Worm (Caenorhabditis elegans) whole organism, L4 larva: ENCODE results near the gene ceh-75.

Experiments used
- T20F7.1 ChIP-seq: fragments of 200-800 bp; sonication (Bioruptor generic); optimal IDR thresholded peaks from 2 replicates; lab custom pipeline; 2018; ENCODE audit warnings: mild to moderate bottlenecking, missing genetic modification characterization, missing compliant biosample characterization
- Y5F2A.4 ChIP-seq: fragments of 200-800 bp; sonication (Bioruptor generic); optimal IDR thresholded peaks from 2 replicates; lab custom pipeline; 2018; ENCODE audit warnings: mild to moderate bottlenecking, missing genetic modification characterization, missing compliant biosample characterization
- Y75B8A.6 ChIP-seq: fragments of 200-800 bp; sonication (Bioruptor generic); IDR thresholded peaks from 2 replicates; pipeline ENCODE4 v1.3.6; 2022; ENCODE audit warnings: missing genetic modification reagents, missing genetic modification characterization, missing compliant biosample characterization
- ZK546.5 ChIP-seq, 2 experiments: sonication (generic microtip); optimal IDR thresholded peaks; 2 replicates each; lab custom pipeline; 2017; ENCODE audit warnings: missing biosample characterization in 2 of 2, missing genetic modification characterization in 2 of 2
- aha-1 ChIP-seq: fragments of 150-350 bp; peaks from one replicate; lab custom pipeline; 2014; ENCODE audit warnings: missing biosample characterization, missing genetic modification characterization
- ama-1 ChIP-seq: fragments of 150-350 bp; optimal IDR thresholded peaks from 2 replicates; lab custom pipeline; 2014; ENCODE audit warnings: inconsistent platforms, mixed read lengths
- arid-1 ChIP-seq: fragments of 200-800 bp; sonication (Bioruptor generic); conservative IDR thresholded peaks from 2 replicates; pipeline ENCODE4 v1.3.6; 2022; ENCODE audit warnings: missing genetic modification reagents, missing genetic modification characterization, missing compliant biosample characterization
- ceh-28 ChIP-seq: fragments of 150-350 bp; optimal IDR thresholded peaks from 2 replicates; lab custom pipeline; 2014; ENCODE audit warnings: missing biosample characterization, missing genetic modification reagents, missing genetic modification characterization
- ceh-32 ChIP-seq: sonication (generic microtip); optimal IDR thresholded peaks from 2 replicates; lab custom pipeline; 2016; ENCODE audit warnings: mild to moderate bottlenecking, missing genetic modification characterization, missing compliant biosample characterization; ENCODE audit not compliant: poor library complexity
- ceh-44 ChIP-seq: fragments of 200-800 bp; sonication (Bioruptor generic); IDR thresholded peaks from 2 replicates; pipeline ENCODE4 v1.3.6; 2022; ENCODE audit warnings: missing genetic modification reagents, missing genetic modification characterization, missing compliant biosample characterization
- ceh-62 ChIP-seq: sonication (generic microtip); optimal IDR thresholded peaks from 2 replicates; lab custom pipeline; 2017; ENCODE audit warnings: missing biosample characterization, missing genetic modification characterization
- ces-1 ChIP-seq: fragments of 150-350 bp; sonication (generic microtip); optimal IDR thresholded peaks from 4 replicates; lab custom pipeline; 2014; ENCODE audit warnings: missing biosample characterization, missing genetic modification reagents, missing genetic modification characterization
- cey-2 ChIP-seq: sonication (generic microtip); optimal IDR thresholded peaks from 3 replicates; lab custom pipeline; 2017; ENCODE audit warnings: missing genetic modification characterization, mild to moderate bottlenecking, missing compliant biosample characterization, antibody characterized with exemption, borderline replicate concordance; ENCODE audit not compliant: insufficient read depth
- ctbp-1 ChIP-seq: fragments of 200-800 bp; sonication (Bioruptor generic); IDR thresholded peaks from 2 replicates; pipeline ENCODE4 v1.3.6; 2022; ENCODE audit warnings: missing genetic modification reagents, missing genetic modification characterization, missing compliant biosample characterization
- daf-12 ChIP-seq: fragments of 150-350 bp; optimal IDR thresholded peaks from 2 replicates; lab custom pipeline; 2014; ENCODE audit warnings: missing biosample characterization, missing genetic modification reagents, missing genetic modification characterization
- daf-19 ChIP-seq: fragments of 200-800 bp; sonication (Bioruptor generic); conservative IDR thresholded peaks from 2 replicates; pipeline ENCODE4 v1.3.6; 2022; ENCODE audit warnings: missing genetic modification characterization, missing compliant biosample characterization
- dmd-8 ChIP-seq: fragments of 200-800 bp; sonication (Bioruptor generic); IDR thresholded peaks from 2 replicates; pipeline ENCODE4 v1.3.6; 2022; ENCODE audit warnings: missing genetic modification characterization, missing compliant biosample characterization
- dmd-9 ChIP-seq: fragments of 200-800 bp; sonication (Bioruptor generic); IDR thresholded peaks from 2 replicates; pipeline ENCODE4 v1.3.6; 2022; ENCODE audit warnings: missing genetic modification reagents, missing genetic modification characterization, missing compliant biosample characterization
- duxl-1 ChIP-seq: sonication (generic microtip); optimal IDR thresholded peaks from 2 replicates; lab custom pipeline; 2016; ENCODE audit warnings: mild to moderate bottlenecking, missing genetic modification characterization, moderate library complexity, missing compliant biosample characterization; ENCODE audit not compliant: poor library complexity
- dve-1 ChIP-seq: sonication (generic microtip); optimal IDR thresholded peaks from 2 replicates; lab custom pipeline; 2017; ENCODE audit warnings: antibody characterized with exemption, mild to moderate bottlenecking, missing genetic modification characterization, missing compliant biosample characterization; ENCODE audit not compliant: insufficient read depth
- egl-43 ChIP-seq: fragments of 200-800 bp; sonication (Bioruptor generic); IDR thresholded peaks from 2 replicates; pipeline ENCODE4 v1.3.6; 2022; ENCODE audit warnings: missing genetic modification reagents, missing genetic modification characterization, missing compliant biosample characterization
- gei-8 ChIP-seq: fragments of 200-800 bp; sonication (Bioruptor generic); optimal IDR thresholded peaks from 2 replicates; lab custom pipeline; 2018; ENCODE audit warnings: mild to moderate bottlenecking, missing genetic modification characterization, missing compliant biosample characterization
- hif-1 ChIP-seq, 2 experiments: sonication (generic microtip); optimal IDR thresholded peaks; 2 replicates each; lab custom pipeline; 2016 to 2017; ENCODE audit warnings: missing compliant biosample characterization in 2 of 2, missing genetic modification characterization in 2 of 2, missing genetic modification reagents in 2 of 2, missing genotype in 2 of 2, mild to moderate bottlenecking in 1 of 2
- hlh-11 ChIP-seq: fragments of 200-800 bp; sonication (Bioruptor generic); optimal IDR thresholded peaks from 2 replicates; lab custom pipeline; 2018; ENCODE audit warnings: mild to moderate bottlenecking, missing genetic modification characterization, missing compliant biosample characterization
- hlh-30 ChIP-seq: sonication (generic microtip); optimal IDR thresholded peaks from 2 replicates; lab custom pipeline; 2017; ENCODE audit warnings: antibody characterized with exemption, mild to moderate bottlenecking, missing genetic modification characterization, missing compliant biosample characterization; ENCODE audit not compliant: insufficient read depth
- hmg-1.1 ChIP-seq: fragments of 200-800 bp; sonication (Bioruptor generic); IDR thresholded peaks from 2 replicates; pipeline ENCODE4 v1.3.6; 2022; ENCODE audit warnings: missing genetic modification reagents, missing genetic modification characterization, missing compliant biosample characterization
- jun-1 ChIP-seq: fragments of 150-350 bp; optimal IDR thresholded peaks from 2 replicates; lab custom pipeline; 2014; ENCODE audit warnings: missing biosample characterization, missing genetic modification reagents, missing genetic modification characterization
- lin-13 ChIP-seq: fragments of 150-350 bp; optimal IDR thresholded peaks from 2 replicates; lab custom pipeline; 2014; ENCODE audit warnings: missing biosample characterization, missing genetic modification reagents, missing genetic modification characterization
- lin-29 ChIP-seq: fragments of 200-800 bp; sonication (Bioruptor generic); IDR thresholded peaks from 2 replicates; pipeline ENCODE4 v1.3.6; 2022; ENCODE audit warnings: missing genetic modification reagents, missing genetic modification characterization, missing compliant biosample characterization
- lsy-2 ChIP-seq, 2 experiments: fragments of 150-350 bp in 1 of 2; sonication (generic microtip) in 1 of 2; optimal IDR thresholded peaks; 2 replicates each; lab custom pipeline; 2014 to 2017; ENCODE audit warnings: missing biosample characterization in 2 of 2, missing genetic modification characterization in 2 of 2
- madf-5 ChIP-seq, 2 experiments: fragments of 200-800 bp; sonication (Bioruptor generic); IDR thresholded peaks; 2 replicates each; pipeline ENCODE4 v1.3.6; 2022; ENCODE audit warnings: missing compliant biosample characterization in 2 of 2, missing genetic modification characterization in 2 of 2
- madf-9 ChIP-seq: fragments of 200-800 bp; sonication (Bioruptor generic); conservative IDR thresholded peaks from 2 replicates; pipeline ENCODE4 v1.3.6; 2022; ENCODE audit warnings: missing genetic modification reagents, missing genetic modification characterization, missing compliant biosample characterization
- mdl-1 ChIP-seq, 2 experiments: fragments of 150-350 bp in 1 of 2; sonication (generic microtip) in 1 of 2; optimal IDR thresholded peaks; 2 replicates each; lab custom pipeline; 2014 to 2017; ENCODE audit warnings: missing biosample characterization in 2 of 2, missing genetic modification characterization in 2 of 2
- mep-1 ChIP-seq: fragments of 150-350 bp; sonication (generic microtip); optimal IDR thresholded peaks from 3 replicates; lab custom pipeline; 2014; ENCODE audit warnings: missing biosample characterization, missing genetic modification characterization
- mes-2 ChIP-seq: sonication (generic microtip); optimal IDR thresholded peaks from 2 replicates; lab custom pipeline; 2016; ENCODE audit warnings: missing genotype, mild to moderate bottlenecking, missing genetic modification characterization, missing compliant biosample characterization; ENCODE audit not compliant: poor library complexity, severe bottlenecking
- mxl-2 ChIP-seq: fragments of 200-800 bp; sonication (Bioruptor generic); conservative IDR thresholded peaks from 2 replicates; pipeline ENCODE4 v1.3.6; 2022; ENCODE audit warnings: missing genetic modification reagents, missing genetic modification characterization, missing compliant biosample characterization
- nhr-102 ChIP-seq: sonication (generic microtip); optimal IDR thresholded peaks from 2 replicates; lab custom pipeline; 2016; ENCODE audit warnings: mild to moderate bottlenecking, missing genetic modification characterization, moderate library complexity, missing compliant biosample characterization
- nhr-11 ChIP-seq: fragments of 150-350 bp; optimal IDR thresholded peaks from 2 replicates; lab custom pipeline; 2014; ENCODE audit warnings: missing biosample characterization, missing genetic modification characterization
- nhr-111 ChIP-seq: fragments of 200-800 bp; sonication (Bioruptor generic); optimal IDR thresholded peaks from 2 replicates; lab custom pipeline; 2018; ENCODE audit warnings: mild to moderate bottlenecking, missing genetic modification characterization, missing compliant biosample characterization
- nhr-237 ChIP-seq: sonication (generic microtip); optimal IDR thresholded peaks from 2 replicates; lab custom pipeline; 2017; ENCODE audit warnings: missing biosample characterization, missing genetic modification characterization
- nhr-28 ChIP-seq: fragments of 150-350 bp; optimal IDR thresholded peaks from 2 replicates; lab custom pipeline; 2014; ENCODE audit warnings: missing biosample characterization, missing genetic modification characterization
- nhr-42 ChIP-seq: fragments of 200-800 bp; sonication (Bioruptor generic); IDR thresholded peaks from 2 replicates; pipeline ENCODE4 v1.3.6; 2022; ENCODE audit warnings: missing genetic modification characterization, missing compliant biosample characterization
- nhr-6 ChIP-seq: fragments of 150-350 bp; optimal IDR thresholded peaks from 2 replicates; lab custom pipeline; 2014; ENCODE audit warnings: missing biosample characterization, missing genetic modification characterization
- nhr-76 ChIP-seq: fragments of 150-350 bp; optimal IDR thresholded peaks from 2 replicates; lab custom pipeline; 2014; ENCODE audit warnings: missing biosample characterization, missing genetic modification characterization
- pqm-1 ChIP-seq: sonication (generic microtip); optimal IDR thresholded peaks from 2 replicates; lab custom pipeline; 2017; ENCODE audit warnings: missing biosample characterization, missing genetic modification characterization
- snpc-4 ChIP-seq: fragments of 150-350 bp; optimal IDR thresholded peaks from 2 replicates; lab custom pipeline; 2014; ENCODE audit warnings: missing biosample characterization, missing genetic modification characterization
- spr-3 ChIP-seq: fragments of 200-800 bp; sonication (Bioruptor generic); optimal IDR thresholded peaks from 2 replicates; lab custom pipeline; 2018; ENCODE audit warnings: mild to moderate bottlenecking, missing genetic modification characterization, missing compliant biosample characterization
- tra-1 ChIP-seq: fragments of 200-800 bp; sonication (Bioruptor generic); IDR thresholded peaks from 2 replicates; pipeline ENCODE4 v1.3.6; 2022; ENCODE audit warnings: missing genetic modification reagents, missing genetic modification characterization, missing compliant biosample characterization
- unc-130 ChIP-seq: sonication (generic microtip); optimal IDR thresholded peaks from 2 replicates; lab custom pipeline; 2016; ENCODE audit warnings: missing genetic modification reagents, missing genetic modification characterization, missing compliant biosample characterization
- vab-7 ChIP-seq: fragments of 200-800 bp; sonication (Bioruptor generic); IDR thresholded peaks from 2 replicates; pipeline ENCODE4 v1.3.6; 2022; ENCODE audit warnings: missing genetic modification reagents, missing genetic modification characterization, missing compliant biosample characterization
- ztf-11 ChIP-seq: fragments of 150-350 bp; optimal IDR thresholded peaks from 2 replicates; lab custom pipeline; 2014; ENCODE audit warnings: missing biosample characterization, missing genetic modification characterization

Gene ceh-75

DNA sequence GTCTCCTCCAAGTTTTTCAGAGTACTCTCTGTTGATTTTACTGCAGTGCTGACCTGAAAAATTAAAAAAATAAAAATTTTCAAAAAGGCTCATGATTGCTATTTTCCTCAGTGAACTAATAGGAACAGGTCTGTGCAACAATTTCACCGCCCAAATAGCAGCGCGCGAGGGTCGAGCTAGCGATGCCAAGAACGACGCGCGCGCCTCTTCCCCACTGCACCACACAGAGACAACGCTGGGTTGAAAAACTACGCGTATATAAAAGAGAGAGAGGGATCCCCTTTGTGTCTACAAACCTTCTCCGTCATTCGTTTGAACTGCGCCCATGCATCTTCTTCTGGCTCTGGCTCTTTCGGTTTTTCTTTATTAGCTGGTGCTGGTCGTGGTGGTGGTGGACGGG is 49.0 kb downstream of the ceh-75 start (continued):
- TF ChIP-seq egl-43 (GFP tag; lab: Robert Waterston, UW) (peak; percentile 99), dve-1 (tag; lab: Kevin White, UChicago) (peak; percentile 59), unc-130 (peak; percentile 82), madf-9 (peak; percentile 83), ceh-62 (tag; lab: Kevin White, UChicago) (no peak), hmg-1.1 (GFP tag; lab: Robert Waterston, UW) (peak; percentile 93), gei-8 (peak; percentile 95), hlh-11 (tag; lab: Kevin White, UChicago) (peak; percentile 69), ctbp-1 (peak; percentile 86), nhr-11 (tag; lab: Kevin White, UChicago) (no peak), jun-1 (tag; lab: Kevin White, UChicago) (no peak), mep-1 (tag; lab: Kevin White, UChicago) (peak; percentile 76), ztf-11 (tag; lab: Kevin White, UChicago) (no peak), T20F7.1 (GFP tag; lab: Kevin White, UChicago) (no peak), nhr-28 (tag; lab: Kevin White, UChicago) (no peak), nhr-76 (no peak), Y5F2A.4 (GFP tag; lab: Kevin White, UChicago) (peak; percentile 92), mes-2 (peak; percentile 89), madf-5 (GFP tag; IDR thresholded peaks at IDR 0.05; lab: Robert Waterston, UW) (peak; percentile 89 to 97), ceh-28 (tag; lab: Kevin White, UChicago) (no peak), ama-1 (lab: Kevin White, UChicago) (no peak), Y75B8A.6 (GFP tag; lab: Robert Waterston, UW) (peak; percentile 87; the same call in 1 of the 2 replicates), hlh-30 (tag; lab: Kevin White, UChicago) (peak; percentile 62), nhr-42 (GFP tag; lab: Robert Waterston, UW) (peak; percentile 92), nhr-6 (tag; lab: Kevin White, UChicago) (peak; percentile 17), mxl-2 (GFP tag; lab: Robert Waterston, UW) (peak; percentile 74), spr-3 (GFP tag; lab: Kevin White, UChicago) (peak; percentile 87), nhr-237 (tag; lab: Kevin White, UChicago) (no peak), lin-29 (GFP tag; lab: Robert Waterston, UW) (peak; percentile 57; the same call in 1 of the 2 replicates), cey-2 (no peak), snpc-4 (no peak), vab-7 (GFP tag; lab: Robert Waterston, UW) (peak; percentile 98), pqm-1 (tag; lab: Kevin White, UChicago) (no peak), ces-1 (peak; percentile 39), ZK546.5 (tag; optimal IDR thresholded peaks at IDR 0.05; lab: Kevin White, UChicago) (no peak), ceh-32 (peak; percentile 13), nhr-111 (peak; percentile 94), tra-1 (GFP tag; lab: Robert Waterston, UW) (peak; percentile 91), aha-1 (tag; lab: Kevin White, UChicago) (peak; percentile 95), nhr-102 (tag; lab: Kevin White, UChicago) (peak; percentile 75), daf-12 (tag; lab: Kevin White, UChicago) (no peak), dmd-9 (no peak; the same call in 1 of the 2 replicates), arid-1 (GFP tag; lab: Robert Waterston, UW) (peak; percentile 92), mdl-1 (tag; optimal IDR thresholded peaks at IDR 0.05; lab: Kevin White, UChicago) (no peak), ceh-44 (GFP tag; lab: Robert Waterston, UW) (peak; percentile 79), duxl-1 (peak; percentile 83), dmd-8 (GFP tag; lab: Robert Waterston, UW) (peak; percentile 96), lsy-2 (tag; optimal IDR thresholded peaks at IDR 0.05; lab: Kevin White, UChicago) (peak in 1 of 2 experiments; percentile 58), lin-13 (peak; percentile 60), hif-1 (tag; optimal IDR thresholded peaks at IDR 0.05; lab: Kevin White, UChicago) (peak; percentile 42 to 62), daf-19 (GFP tag; lab: Robert Waterston, UW) (peak; percentile 86)
